Worm (Caenorhabditis elegans): Measurements from ENCODE around the gene F21D12.3.

DNA sequence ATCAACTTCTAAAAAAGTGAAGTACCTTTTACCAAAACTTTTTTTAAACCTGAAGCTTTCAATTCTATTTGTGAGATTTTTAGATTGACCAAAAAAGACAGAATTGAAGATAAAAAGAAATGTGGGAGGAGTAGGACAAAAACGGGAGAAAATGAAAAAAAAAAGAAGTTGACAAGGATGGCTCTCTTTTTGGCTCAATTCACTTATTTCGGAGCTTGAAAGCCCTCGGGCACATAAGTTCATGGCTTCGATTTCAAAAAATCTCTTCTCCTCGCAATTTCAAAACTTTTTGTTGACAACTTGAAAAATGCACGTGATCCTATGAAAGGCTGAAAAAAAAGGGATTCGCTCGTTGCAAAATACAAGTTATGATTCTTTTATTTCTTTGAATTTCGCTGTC is 2.4 kb upstream of the F21D12.3 start:
- TF ChIP-seq pha-4 (tag; optimal IDR thresholded peaks at IDR 0.05) (no peak), ceh-28 (tag; optimal IDR thresholded peaks at IDR 0.05) (no peak), hmg-11 (tag; optimal IDR thresholded peaks at IDR 0.05) (no peak)
